Worm (Caenorhabditis elegans) whole organism, mixed stage, embryonic: ENCODE measurements around the gene col-108.

Experiments
- drap-1 ChIP-seq: fragments of 200-800 bp; sonication (Bioruptor generic); optimal IDR thresholded peaks from 3 replicates; lab custom pipeline; 2018; ENCODE audit warnings: mild to moderate bottlenecking, missing genetic modification characterization, missing compliant biosample characterization
- elt-1 ChIP-seq: sonication (generic microtip); optimal IDR thresholded peaks from 2 replicates; lab custom pipeline; 2017; ENCODE audit warnings: missing genetic modification characterization, mild to moderate bottlenecking, missing compliant biosample characterization, antibody characterized with exemption, moderate library complexity, borderline replicate concordance; ENCODE audit not compliant: insufficient read depth
- elt-3 ChIP-seq: fragments of 150-350 bp; optimal IDR thresholded peaks from 2 replicates; lab custom pipeline; 2014; ENCODE audit warnings: missing biosample characterization, missing genetic modification characterization
- hlh-1 ChIP-seq: fragments of 150-350 bp; optimal IDR thresholded peaks from 2 replicates; lab custom pipeline; 2014; ENCODE audit warnings: missing biosample characterization, missing genetic modification reagents, missing genetic modification characterization
- lsy-2 ChIP-seq: fragments of 150-350 bp; optimal IDR thresholded peaks from 2 replicates; lab custom pipeline; 2014; ENCODE audit warnings: missing biosample characterization, missing genetic modification characterization
- mep-1 ChIP-seq: fragments of 150-350 bp; optimal IDR thresholded peaks from 2 replicates; lab custom pipeline; 2017; ENCODE audit warnings: missing biosample characterization, missing genetic modification reagents, missing genetic modification characterization, inconsistent platforms
- tbx-8 ChIP-seq: fragments of 200-800 bp; sonication (Bioruptor generic); optimal IDR thresholded peaks from 2 replicates; lab custom pipeline; 2018; ENCODE audit warnings: mild to moderate bottlenecking, missing genetic modification characterization, moderate library complexity, missing compliant biosample characterization

DNA sequence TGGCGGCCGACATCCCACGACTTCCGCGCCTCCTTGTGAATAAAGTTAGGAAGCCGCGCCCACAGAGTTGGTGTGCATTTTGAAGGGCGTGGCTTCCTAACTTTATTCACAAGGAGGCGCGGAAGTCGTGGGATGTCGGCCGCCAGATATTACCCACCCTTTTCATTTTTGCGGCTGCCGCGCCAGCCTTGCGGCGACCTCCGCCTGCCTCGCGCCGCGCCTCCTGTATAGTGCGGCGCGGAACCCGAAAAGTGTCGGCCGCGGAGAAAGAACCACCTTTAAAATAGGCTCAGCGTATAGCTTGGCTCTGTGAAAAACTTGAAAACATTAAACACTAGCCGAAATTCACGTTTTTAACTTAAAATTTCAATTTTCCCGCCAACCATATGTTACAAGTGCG lies 4.9 kb upstream of the col-108 start:
- TF ChIP-seq elt-3 (no peak), drap-1 (GFP tag; lab: Kevin White, UChicago) (no peak), tbx-8 (GFP tag; lab: Kevin White, UChicago) (no peak), mep-1 (no peak), hlh-1 (tag; lab: Kevin White, UChicago) (no peak), lsy-2 (tag; lab: Kevin White, UChicago) (no peak), elt-1 (tag; lab: Kevin White, UChicago) (no peak)
